Fruit fly (Drosophila melanogaster): Measurements from ENCODE around the gene CG18170.

The CG18170 gene

dm6 chr3L:1568225-1569161 is 34.3 kb upstream of the CG18170 start, which contains the start of gene CG7879 (continued):
- TF ChIP-seq CG7372 (GFP tag; IDR thresholded peaks at IDR 0.05): no peak
- TF ChIP-seq CG3065 (GFP tag; optimal IDR thresholded peaks at IDR 0.05): no peak
- TF ChIP-seq CG12659 (GFP tag; optimal IDR thresholded peaks at IDR 0.05): peak; percentile 59
- no peak for TF ChIP-seq CG31365 (tag; optimal IDR thresholded peaks at IDR 0.05)
- no peak for TF ChIP-seq Camta (GFP tag; optimal IDR thresholded peaks at IDR 0.05)
- TF ChIP-seq Hr78 (GFP tag; optimal IDR thresholded peaks at IDR 0.05): no peak
- peak; percentile 14 for TF ChIP-seq fd96Cb (tag; optimal IDR thresholded peaks at IDR 0.05)
- no peak for TF ChIP-seq jing (GFP tag; optimal IDR thresholded peaks at IDR 0.05)
- no peak for TF ChIP-seq unpg (GFP tag; optimal IDR thresholded peaks at IDR 0.05)
- no peak for TF ChIP-seq sim (GFP tag; IDR thresholded peaks at IDR 0.05)
- TF ChIP-seq CG15073 (GFP tag; optimal IDR thresholded peaks at IDR 0.05): no peak
- no peak for TF ChIP-seq Fer2 (tag; optimal IDR thresholded peaks at IDR 0.05)
- no peak for TF ChIP-seq run (tag; optimal IDR thresholded peaks at IDR 0.05)
- TF ChIP-seq ken (GFP tag; IDR thresholded peaks at IDR 0.05): peak; percentile 33; the same call in 1 of the 3 replicates
- peak; percentile 92 for TF ChIP-seq CG30020 (tag; optimal IDR thresholded peaks at IDR 0.05)
- TF ChIP-seq CG4328 (GFP tag; optimal IDR thresholded peaks at IDR 0.05): no peak
- TF ChIP-seq zen2 (GFP tag; IDR thresholded peaks at IDR 0.05; ENCODE audit: partially characterized antibody): no peak
- TF ChIP-seq ci (GFP tag; IDR thresholded peaks at IDR 0.05): peak; percentile 65
- no peak for TF ChIP-seq dan (GFP tag; IDR thresholded peaks at IDR 0.05)
- TF ChIP-seq CG9215 (GFP tag; IDR thresholded peaks at IDR 0.05): peak; percentile 49; the same call in 1 of the 2 replicates
- no peak for TF ChIP-seq Blimp-1 (GFP tag; optimal IDR thresholded peaks at IDR 0.05)
- no peak for TF ChIP-seq fru (optimal IDR thresholded peaks at IDR 0.05)
- TF ChIP-seq CHES-1-like (GFP tag; optimal IDR thresholded peaks at IDR 0.05): no peak
- TF ChIP-seq Side (GFP tag; optimal IDR thresholded peaks at IDR 0.05): no peak
- TF ChIP-seq CG2199 (GFP tag; IDR thresholded peaks at IDR 0.05): no peak
- TF ChIP-seq CG17328 (GFP tag; IDR thresholded peaks at IDR 0.05): no peak
- peak; percentile 50 for TF ChIP-seq Rfx (GFP tag; IDR thresholded peaks at IDR 0.05)
- TF ChIP-seq Elba2 (GFP tag; optimal IDR thresholded peaks at IDR 0.05): no peak
- TF ChIP-seq dpn (GFP tag; optimal IDR thresholded peaks at IDR 0.05): peak in 1 of 2 experiments; percentile 11
- TF ChIP-seq CG18619 (GFP tag; optimal IDR thresholded peaks at IDR 0.05): peak; percentile 7
- no peak for TF ChIP-seq bab2 (GFP tag; optimal IDR thresholded peaks at IDR 0.05)
- TF ChIP-seq jigr1 (GFP tag; IDR thresholded peaks at IDR 0.05): no peak
- TF ChIP-seq cad (GFP tag; optimal IDR thresholded peaks at IDR 0.05): no peak
- peak; percentile 79 for TF ChIP-seq row (GFP tag; IDR thresholded peaks at IDR 0.05)
- peak in 1 of 2 experiments; percentile 76 for TF ChIP-seq Pdp1 (GFP tag; optimal IDR thresholded peaks at IDR 0.05)
- TF ChIP-seq ash1 (GFP tag; optimal IDR thresholded peaks at IDR 0.05): no peak
- peak; percentile 43 for TF ChIP-seq BEAF-32 (GFP tag; optimal IDR thresholded peaks at IDR 0.05)
- no peak for TF ChIP-seq CG31388 (GFP tag; optimal IDR thresholded peaks at IDR 0.05)
- peak; percentile 22; the same call in 1 of the 2 replicates for TF ChIP-seq NFAT (GFP tag; IDR thresholded peaks at IDR 0.05)
- no peak for TF ChIP-seq odd (GFP tag; optimal IDR thresholded peaks at IDR 0.05)
- no peak for TF ChIP-seq esg (GFP tag; conservative IDR thresholded peaks at IDR 0.05)
- TF ChIP-seq danr (GFP tag; IDR thresholded peaks at IDR 0.05): no peak
- no peak for TF ChIP-seq repo (GFP tag; optimal IDR thresholded peaks at IDR 0.05)
- 0 out of 2 replicates have a peak, but pooled peaks have one; percentile 13 for TF ChIP-seq H2.0 (GFP tag; IDR thresholded peaks at IDR 0.05)
- TF ChIP-seq CG1529 (GFP tag; optimal IDR thresholded peaks at IDR 0.05): no peak
- TF ChIP-seq CG9797 (GFP tag; optimal IDR thresholded peaks at IDR 0.05): peak; percentile 66
- TF ChIP-seq CrebB (tag; optimal IDR thresholded peaks at IDR 0.05): no peak
- no peak for TF ChIP-seq her (GFP tag; optimal IDR thresholded peaks at IDR 0.05)
- no peak for TF ChIP-seq CkIIα-i1 (GFP tag; IDR thresholded peaks at IDR 0.05)
- no peak for TF ChIP-seq ems (GFP tag; optimal IDR thresholded peaks at IDR 0.05)

Data from whole organism, embryonic.